Fruit fly (Drosophila melanogaster) whole organism, embryonic: ENCODE data around the gene eas.

ENCODE experiments used
- CG10274 ChIP-seq: fragments of 200-800 bp; sonication (Bioruptor generic); optimal IDR thresholded peaks from 3 replicates; lab custom pipeline; 2017; ENCODE audit warnings: missing biosample characterization, mild to moderate bottlenecking, missing genetic modification characterization
- CG10431 ChIP-seq: fragments of 200-800 bp; sonication (Bioruptor generic); optimal IDR thresholded peaks from 3 replicates; lab custom pipeline; 2018; ENCODE audit warnings: missing biosample characterization, mild to moderate bottlenecking, missing genetic modification characterization
- CG10654 ChIP-seq: fragments of 200-800 bp; sonication (Bioruptor generic); optimal IDR thresholded peaks from 2 replicates; lab custom pipeline; 2016; ENCODE audit warnings: missing biosample characterization, missing genetic modification characterization
- CG11085 ChIP-seq: fragments of 200-800 bp; sonication (Bioruptor generic); IDR thresholded peaks from 2 replicates; pipeline ENCODE4 v1.3.6; 2022; ENCODE audit warnings: missing biosample characterization, missing genetic modification characterization
- CG16779 ChIP-seq: fragments of 200-800 bp; sonication (Bioruptor generic); IDR thresholded peaks from 2 replicates; pipeline ENCODE4 v1.3.6; 2022; ENCODE audit warnings: missing biosample characterization, missing genetic modification characterization
- CG16815 ChIP-seq: fragments of 200-800 bp; sonication (Bioruptor generic); optimal IDR thresholded peaks from 3 replicates; lab custom pipeline; 2017; ENCODE audit warnings: missing biosample characterization, mild to moderate bottlenecking, missing genetic modification characterization
- CG2116 ChIP-seq: fragments of 200-800 bp; sonication (Bioruptor generic); optimal IDR thresholded peaks from 3 replicates; lab custom pipeline; 2018; ENCODE audit warnings: missing biosample characterization, mild to moderate bottlenecking, missing genetic modification characterization
- CG2875 ChIP-seq: fragments of 200-800 bp; sonication (Bioruptor generic); optimal IDR thresholded peaks from 2 replicates; lab custom pipeline; 2017; ENCODE audit warnings: missing biosample characterization, mild to moderate bottlenecking, missing genetic modification characterization, missing genetic modification reagents
- CG4424 ChIP-seq: fragments of 200-800 bp; sonication (Bioruptor generic); optimal IDR thresholded peaks from 3 replicates; lab custom pipeline; 2016; ENCODE audit warnings: missing biosample characterization, missing genetic modification characterization
- CG6254 ChIP-seq: fragments of 200-800 bp; sonication (Bioruptor generic); optimal IDR thresholded peaks from 3 replicates; lab custom pipeline; 2017; ENCODE audit warnings: mild to moderate bottlenecking, missing biosample characterization, missing genetic modification reagents, missing genetic modification characterization
- CG6683 ChIP-seq: fragments of 200-800 bp; sonication (Bioruptor generic); optimal IDR thresholded peaks from 2 replicates; lab custom pipeline; 2017; ENCODE audit warnings: missing biosample characterization, mild to moderate bottlenecking, missing genetic modification characterization, missing genetic modification reagents
- CG6689 ChIP-seq: fragments of 200-800 bp; sonication (Bioruptor generic); IDR thresholded peaks from 2 replicates; pipeline ENCODE4 v1.3.6; 2022; ENCODE audit warnings: missing biosample characterization, missing genetic modification characterization
- CG7839 ChIP-seq: fragments of 200-800 bp; sonication (Bioruptor generic); optimal IDR thresholded peaks from 3 replicates; lab custom pipeline; 2018; ENCODE audit warnings: missing biosample characterization, mild to moderate bottlenecking, missing genetic modification characterization, moderate library complexity
- CG8290 ChIP-seq, 3 experiments: fragments of 200-800 bp; sonication (Bioruptor generic); optimal IDR thresholded peaks; 2 replicates each; lab custom pipeline; 2016 to 2019; ENCODE audit warnings: missing biosample characterization in 3 of 3, missing genetic modification characterization in 3 of 3, mild to moderate bottlenecking in 2 of 3, moderate library complexity in 1 of 3
- CG9797 ChIP-seq: fragments of 200-800 bp; sonication (Bioruptor generic); optimal IDR thresholded peaks from 3 replicates; lab custom pipeline; 2018; ENCODE audit warnings: missing biosample characterization, mild to moderate bottlenecking, missing genetic modification characterization
- Deaf1 ChIP-seq: fragments of 200-800 bp; optimal IDR thresholded peaks from 3 replicates; lab custom pipeline; 2019; ENCODE audit warnings: missing biosample characterization, mild to moderate bottlenecking, missing genetic modification characterization, moderate library complexity
- Doc3 ChIP-seq: fragments of 200-800 bp; sonication (Bioruptor generic); IDR thresholded peaks from 3 replicates; pipeline ENCODE4 v1.3.6; 2022; ENCODE audit warnings: missing biosample characterization, missing genetic modification characterization; ENCODE audit not compliant: partially characterized antibody
- Dref ChIP-seq: fragments of 200-800 bp; sonication (Bioruptor generic); IDR thresholded peaks from 2 replicates; pipeline ENCODE4 v1.3.6; 2022; ENCODE audit warnings: missing biosample characterization, missing genetic modification characterization
- E2f2 ChIP-seq: fragments of 200-800 bp; sonication (Bioruptor generic); IDR thresholded peaks from 2 replicates; pipeline ENCODE4 v1.3.6; 2022; ENCODE audit warnings: missing biosample characterization, missing genetic modification characterization
- Eip74EF ChIP-seq, 2 experiments: fragments of 200-800 bp in 1 of 2; fragments of >200 bp in 1 of 2; sonication (Bioruptor generic) in 1 of 2; optimal IDR thresholded peaks; 2 replicates each; lab custom pipeline; 2017 to 2019; ENCODE audit warnings: missing biosample characterization in 2 of 2, missing genetic modification characterization in 2 of 2, mild to moderate bottlenecking in 1 of 2, moderate library complexity in 1 of 2
- Hey ChIP-seq: fragments of 200-800 bp; sonication (Bioruptor generic); optimal IDR thresholded peaks from 3 replicates; lab custom pipeline; 2018; ENCODE audit warnings: missing biosample characterization, mild to moderate bottlenecking, missing genetic modification characterization
- Lim3 ChIP-seq: fragments of 200-800 bp; sonication (Bioruptor generic); IDR thresholded peaks from 2 replicates; pipeline ENCODE4 v1.3.6; 2022; ENCODE audit warnings: missing biosample characterization, missing genetic modification characterization
- Max ChIP-seq: fragments of 200-800 bp; sonication (Bioruptor generic); optimal IDR thresholded peaks from 2 replicates; lab custom pipeline; 2016; ENCODE audit warnings: missing biosample characterization, mild to moderate bottlenecking, missing genetic modification characterization
- Mrtf ChIP-seq: fragments of 200-800 bp; sonication (Bioruptor generic); IDR thresholded peaks from 3 replicates; pipeline ENCODE4 v1.3.6; 2022; ENCODE audit warnings: missing biosample characterization, missing genetic modification characterization
- Oaz ChIP-seq: fragments of 200-800 bp; sonication (Bioruptor generic); IDR thresholded peaks from 2 replicates; pipeline ENCODE4 v1.3.6; 2022; ENCODE audit warnings: missing biosample characterization, missing genetic modification characterization
- Optix ChIP-seq: fragments of 200-800 bp; sonication (Bioruptor generic); IDR thresholded peaks from 3 replicates; pipeline ENCODE4 v1.3.6; 2022; ENCODE audit warnings: missing biosample characterization, missing genetic modification characterization
- Side ChIP-seq: fragments of 200-800 bp; sonication (Bioruptor generic); optimal IDR thresholded peaks from 2 replicates; lab custom pipeline; 2016; ENCODE audit warnings: missing biosample characterization, missing genetic modification characterization
- Sox102F ChIP-seq: fragments of 200-800 bp; sonication (Bioruptor generic); optimal IDR thresholded peaks from 2 replicates; lab custom pipeline; 2018; ENCODE audit warnings: missing biosample characterization, mild to moderate bottlenecking, missing genetic modification characterization, moderate library complexity
- Usf ChIP-seq: fragments of 200-800 bp; sonication (Bioruptor generic); optimal IDR thresholded peaks from 2 replicates; lab custom pipeline; 2017; ENCODE audit warnings: missing genotype, missing biosample characterization, missing genetic modification characterization
- ara ChIP-seq: fragments of 200-800 bp; sonication (Bioruptor generic); IDR thresholded peaks from 2 replicates; pipeline ENCODE4 v1.3.6; 2022; ENCODE audit warnings: missing biosample characterization, missing genetic modification characterization
- az2 ChIP-seq: fragments of 200-800 bp; sonication (Bioruptor generic); optimal IDR thresholded peaks from 3 replicates; lab custom pipeline; 2016; ENCODE audit warnings: missing biosample characterization, missing genetic modification characterization
- da ChIP-seq: fragments of 200-800 bp; sonication (Bioruptor generic); optimal IDR thresholded peaks from 2 replicates; lab custom pipeline; 2016; ENCODE audit warnings: missing biosample characterization, missing genetic modification characterization
- danr ChIP-seq: fragments of 200-800 bp; sonication (Bioruptor generic); IDR thresholded peaks from 2 replicates; pipeline ENCODE4 v1.3.6; 2022; ENCODE audit warnings: missing biosample characterization, missing genetic modification characterization
- emc ChIP-seq: fragments of 200-800 bp; sonication (Bioruptor generic); optimal IDR thresholded peaks from 2 replicates; lab custom pipeline; 2016; ENCODE audit warnings: missing biosample characterization, missing genetic modification characterization
- fd64A ChIP-seq: fragments of 200-800 bp; sonication (Bioruptor generic); optimal IDR thresholded peaks from 3 replicates; lab custom pipeline; 2018; ENCODE audit warnings: missing biosample characterization, mild to moderate bottlenecking, missing genetic modification characterization
- gcm2 ChIP-seq: fragments of 200-800 bp; sonication (Bioruptor generic); optimal IDR thresholded peaks from 2 replicates; lab custom pipeline; 2016; ENCODE audit warnings: missing biosample characterization, missing genetic modification characterization
- gsb ChIP-seq: fragments of 200-800 bp; sonication (Bioruptor generic); IDR thresholded peaks from 2 replicates; pipeline ENCODE4 v1.3.6; 2022; ENCODE audit warnings: missing biosample characterization, missing genetic modification characterization
- insv ChIP-seq, 2 experiments: fragments of 200-800 bp; sonication (Bioruptor generic); optimal IDR thresholded peaks; 3 replicates each; lab custom pipeline; 2016 to 2018; ENCODE audit warnings: missing biosample characterization in 2 of 2, missing genetic modification characterization in 2 of 2
- lab ChIP-seq: fragments of 200-800 bp; sonication (Bioruptor generic); optimal IDR thresholded peaks from 3 replicates; lab custom pipeline; 2017; ENCODE audit warnings: missing biosample characterization, missing genetic modification characterization, mild to moderate bottlenecking, moderate library complexity, missing genetic modification reagents
- nom ChIP-seq: fragments of 200-800 bp; sonication (Bioruptor generic); optimal IDR thresholded peaks from 2 replicates; lab custom pipeline; 2017; ENCODE audit warnings: missing biosample characterization, missing genetic modification characterization, mild to moderate bottlenecking, moderate library complexity, missing genetic modification reagents
- onecut ChIP-seq: fragments of 200-800 bp; sonication (Bioruptor generic); IDR thresholded peaks from 2 replicates; pipeline ENCODE4 v1.3.6; 2022; ENCODE audit warnings: missing biosample characterization, missing genetic modification characterization
- org-1 ChIP-seq: fragments of 200-800 bp; sonication (Bioruptor generic); optimal IDR thresholded peaks from 2 replicates; lab custom pipeline; 2017; ENCODE audit warnings: missing biosample characterization, missing genetic modification characterization
- otp ChIP-seq: fragments of 200-800 bp; sonication (Bioruptor generic); IDR thresholded peaks from 3 replicates; pipeline ENCODE4, ENCODE4 v1.3.6; 2022; ENCODE audit warnings: missing biosample characterization, missing genetic modification characterization
- peb ChIP-seq: fragments of 200-800 bp; sonication (Bioruptor generic); IDR thresholded peaks from 2 replicates; pipeline ENCODE4 v1.3.6; 2022; ENCODE audit warnings: missing biosample characterization, missing genetic modification characterization
- pita ChIP-seq: fragments of 200-800 bp; sonication (Bioruptor generic); optimal IDR thresholded peaks from 2 replicates; lab custom pipeline; 2017; ENCODE audit warnings: missing biosample characterization, mild to moderate bottlenecking, missing genetic modification characterization
- ranshi ChIP-seq: fragments of 200-800 bp; sonication (Bioruptor generic); IDR thresholded peaks from 2 replicates; pipeline ENCODE4 v1.3.6; 2022; ENCODE audit warnings: missing biosample characterization, missing genetic modification characterization
- sens-2 ChIP-seq: fragments of 200-800 bp; sonication (Bioruptor generic); IDR thresholded peaks from 2 replicates; pipeline ENCODE4 v1.3.6; 2022; ENCODE audit warnings: missing biosample characterization, missing genetic modification characterization
- sima ChIP-seq: fragments of 200-800 bp; sonication (Bioruptor generic); optimal IDR thresholded peaks from 2 replicates; lab custom pipeline; 2016; ENCODE audit warnings: missing biosample characterization, missing genetic modification characterization
- tap ChIP-seq: fragments of 200-800 bp; optimal IDR thresholded peaks from 3 replicates; lab custom pipeline; 2019; ENCODE audit warnings: missing biosample characterization, mild to moderate bottlenecking, missing genetic modification characterization, moderate library complexity
- toy ChIP-seq: fragments of 200-800 bp; sonication (Bioruptor generic); IDR thresholded peaks from 2 replicates; pipeline ENCODE4 v1.3.6; 2022; ENCODE audit warnings: missing biosample characterization, missing genetic modification characterization
- vvl ChIP-seq: fragments of 200-800 bp; sonication (Bioruptor generic); IDR thresholded peaks from 2 replicates; pipeline ENCODE4 v1.3.6; 2022; ENCODE audit warnings: missing biosample characterization, missing genetic modification characterization

eas gene

dm6 chrX:16278783-16279182, 655 bp downstream of the eas start (continued):
- TF ChIP-seq ranshi (GFP tag; lab: Robert Waterston, UW) (peak; percentile 89), Sox102F (GFP tag; lab: Kevin White, UChicago) (peak; percentile 83), nom (GFP tag; lab: Kevin White, UChicago) (peak; percentile 94), sens-2 (GFP tag; lab: Robert Waterston, UW) (peak; percentile 85), CG6683 (peak; percentile 71), Deaf1 (tag; lab: Kevin White, UChicago) (peak; percentile 30), da (GFP tag; lab: Kevin White, UChicago) (no peak), peb (GFP tag; lab: Robert Waterston, UW) (peak; percentile 69), CG6254 (peak; percentile 93), Hey (tag; lab: Kevin White, UChicago) (peak; percentile 61), Max (GFP tag; lab: Kevin White, UChicago) (peak; percentile 46), fd64A (GFP tag; lab: Kevin White, UChicago) (peak; percentile 71), lab (peak; percentile 87), insv (GFP tag; optimal IDR thresholded peaks at IDR 0.05; lab: Kevin White, UChicago) (no peak), pita (GFP tag; lab: Kevin White, UChicago) (no peak), CG11085 (peak; percentile 53), CG6689 (GFP tag; lab: Robert Waterston, UW) (peak; percentile 81), Usf (peak; percentile 71), Optix (GFP tag; lab: Robert Waterston, UW) (peak; percentile 76), sima (GFP tag; lab: Kevin White, UChicago) (no peak), CG2116 (peak; percentile 11), vvl (GFP tag; lab: Robert Waterston, UW) (peak; percentile 93), CG8290 (GFP tag; optimal IDR thresholded peaks at IDR 0.05; lab: Kevin White, UChicago) (peak; percentile 27), CG8290 (tag; optimal IDR thresholded peaks at IDR 0.05; lab: Kevin White, UChicago) (peak; percentile 63 to 79), CG10274 (GFP tag; lab: Kevin White, UChicago) (peak; percentile 70), tap (tag; lab: Kevin White, UChicago) (peak; percentile 83), ara (GFP tag; lab: Robert Waterston, UW) (peak; percentile 88), gcm2 (no peak), CG9797 (GFP tag; lab: Kevin White, UChicago) (no peak), Lim3 (no peak), Doc3 (GFP tag; lab: Robert Waterston, UW) (no peak), Side (GFP tag; lab: Kevin White, UChicago) (peak; percentile 31), az2 (peak; percentile 71), Oaz (GFP tag; lab: Robert Waterston, UW) (peak; percentile 71), E2f2 (GFP tag; lab: Robert Waterston, UW) (peak; percentile 6; the same call in 1 of the 2 replicates), CG16815 (peak; percentile 70), danr (GFP tag; lab: Robert Waterston, UW) (peak; percentile 72), CG4424 (GFP tag; lab: Kevin White, UChicago) (peak; percentile 81), CG16779 (GFP tag; lab: Robert Waterston, UW) (0 out of 2 replicates have a peak, but pooled peaks have one; percentile 62), onecut (GFP tag; lab: Robert Waterston, UW) (peak; percentile 37), Dref (GFP tag; lab: Robert Waterston, UW) (no peak), otp (peak; percentile 84; the same call in 2 of the 3 replicates), Eip74EF (GFP tag; optimal IDR thresholded peaks at IDR 0.05; lab: Kevin White, UChicago) (peak in 1 of 2 experiments; percentile 79), toy (GFP tag; lab: Robert Waterston, UW) (peak; percentile 50; the same call in 1 of the 2 replicates), CG10654 (GFP tag; lab: Kevin White, UChicago) (peak; percentile 61), CG2875 (peak; percentile 91), CG10431 (GFP tag; lab: Kevin White, UChicago) (peak; percentile 87), Mrtf (GFP tag; lab: Robert Waterston, UW) (peak; percentile 66), CG7839 (tag; lab: Kevin White, UChicago) (peak; percentile 88), emc (GFP tag; lab: Kevin White, UChicago) (no peak), org-1 (GFP tag; lab: Kevin White, UChicago) (peak; percentile 78), gsb (peak; percentile 70)
